Worm (Caenorhabditis elegans): Measurements from ENCODE around the gene frpr-7.

The frpr-7 gene

ce11 chrX:17528068-17528467 lies 51.6 kb downstream of the frpr-7 start, which contains the start of gene sup-10:
sup-10 (plus strand) TSS chrX:17528344.
- no peak for TF ChIP-seq lin-35 (GFP tag; optimal IDR thresholded peaks at IDR 0.05)
- TF ChIP-seq xbp-1 (tag; optimal IDR thresholded peaks at IDR 0.05), result no peak
- no peak for TF ChIP-seq mef-2 (tag; optimal IDR thresholded peaks at IDR 0.05)
- TF ChIP-seq ceh-88 (GFP tag; IDR thresholded peaks at IDR 0.05), result no peak
- no peak for TF ChIP-seq nhr-77 (tag; optimal IDR thresholded peaks at IDR 0.05)
- no peak for TF ChIP-seq isw-1 (GFP tag; IDR thresholded peaks at IDR 0.05)
- TF ChIP-seq snu-23 (GFP tag; optimal IDR thresholded peaks at IDR 0.05), result peak; percentile 2
- TF ChIP-seq rnt-1 (tag; optimal IDR thresholded peaks at IDR 0.05), result peak; percentile 67
- no peak for TF ChIP-seq irx-1 (tag; optimal IDR thresholded peaks at IDR 0.05)
- peak in 1 of 2 experiments; percentile 10 for TF ChIP-seq lsy-2 (tag; optimal IDR thresholded peaks at IDR 0.05)
- no peak for TF ChIP-seq swsn-7 (tag; optimal IDR thresholded peaks at IDR 0.05)
- no peak for TF ChIP-seq unc-86 (tag; optimal IDR thresholded peaks at IDR 0.05)
- no peak for TF ChIP-seq nhr-237 (tag; optimal IDR thresholded peaks at IDR 0.05)
- TF ChIP-seq pag-3 (tag; optimal IDR thresholded peaks at IDR 0.05; ENCODE audit: borderline replicate concordance, insufficient read depth), result no peak
- TF ChIP-seq efl-1 (optimal IDR thresholded peaks at IDR 0.05), result no peak
- TF ChIP-seq efl-1 (GFP tag; optimal IDR thresholded peaks at IDR 0.05 in 1 of 2), result peak in 1 of 2 experiments; percentile 11
- no peak for TF ChIP-seq aha-1 (tag; optimal IDR thresholded peaks at IDR 0.05)
- TF ChIP-seq egl-27 (tag; optimal IDR thresholded peaks at IDR 0.05), result no peak
- TF ChIP-seq alr-1 (tag; optimal IDR thresholded peaks at IDR 0.05; ENCODE audit: borderline replicate concordance), result no peak
- no peak for TF ChIP-seq ztf-11 (tag; optimal IDR thresholded peaks at IDR 0.05)
- TF ChIP-seq dsc-1 (tag; optimal IDR thresholded peaks at IDR 0.05), result peak; percentile 93
- peak; percentile 75 for TF ChIP-seq lin-14 (GFP tag; optimal IDR thresholded peaks at IDR 0.05)
- TF ChIP-seq aly-2 (tag; optimal IDR thresholded peaks at IDR 0.05), result no peak
- peak; percentile 73 for TF ChIP-seq fkh-4 (tag; optimal IDR thresholded peaks at IDR 0.05; ENCODE audit: borderline replicate concordance)
- TF ChIP-seq ceh-82 (tag; optimal IDR thresholded peaks at IDR 0.05), result no peak
- TF ChIP-seq jun-1 (tag; optimal IDR thresholded peaks at IDR 0.05), result no peak
- no peak for TF ChIP-seq nhr-47 (tag; optimal IDR thresholded peaks at IDR 0.05)
- peak; percentile 31 for TF ChIP-seq nhr-19 (GFP tag; conservative IDR thresholded peaks at IDR 0.05)
- no peak for TF ChIP-seq ama-1 (optimal IDR thresholded peaks at IDR 0.05)
- no peak for TF ChIP-seq tlp-1 (tag; optimal IDR thresholded peaks at IDR 0.05)
- TF ChIP-seq nhr-71 (tag; optimal IDR thresholded peaks at IDR 0.05), result peak; percentile 64
- TF ChIP-seq hlh-17 (GFP tag; optimal IDR thresholded peaks at IDR 0.05; ENCODE audit: borderline replicate concordance), result no peak
- no peak for TF ChIP-seq blmp-1 (tag; optimal IDR thresholded peaks at IDR 0.05)

- TF ChIP-seq irx-1 (tag; optimal IDR thresholded peaks at IDR 0.05) (no peak), sptf-1 (tag; optimal IDR thresholded peaks at IDR 0.05) (no peak), xbp-1 (tag; optimal IDR thresholded peaks at IDR 0.05) (no peak), nhr-19 (GFP tag; conservative IDR thresholded peaks at IDR 0.05) (no peak), ama-1 (optimal IDR thresholded peaks at IDR 0.05) (no peak), nhr-77 (tag; optimal IDR thresholded peaks at IDR 0.05) (no peak), C04F5.9 (tag; optimal IDR thresholded peaks at IDR 0.05) (no peak), mdl-1 (tag; optimal IDR thresholded peaks at IDR 0.05) (no peak), nhr-84 (tag; optimal IDR thresholded peaks at IDR 0.05) (no peak), unc-130 (tag; optimal IDR thresholded peaks at IDR 0.05) (no peak)
Measured at ce11 chrX:17527377-17527776, 52.3 kb downstream of the frpr-7 start.

ce11 chrX:17521425-17521824 lies 58.3 kb downstream of the frpr-7 start:
- TF ChIP-seq lin-13 (GFP tag; optimal IDR thresholded peaks at IDR 0.05) (no peak), lin-39 (tag; optimal IDR thresholded peaks at IDR 0.05) (no peak), lsy-2 (tag; optimal IDR thresholded peaks at IDR 0.05) (peak in 1 of 2 experiments; percentile 17)
